Worm (Caenorhabditis elegans): ENCODE results near the gene slfl-4.
"Not testable (repeated sequence)": the region's sequence is repeated elsewhere in the genome, so short reads cannot be mapped to it uniquely, and the experiment has no call there.

The slfl-4 gene

DNA sequence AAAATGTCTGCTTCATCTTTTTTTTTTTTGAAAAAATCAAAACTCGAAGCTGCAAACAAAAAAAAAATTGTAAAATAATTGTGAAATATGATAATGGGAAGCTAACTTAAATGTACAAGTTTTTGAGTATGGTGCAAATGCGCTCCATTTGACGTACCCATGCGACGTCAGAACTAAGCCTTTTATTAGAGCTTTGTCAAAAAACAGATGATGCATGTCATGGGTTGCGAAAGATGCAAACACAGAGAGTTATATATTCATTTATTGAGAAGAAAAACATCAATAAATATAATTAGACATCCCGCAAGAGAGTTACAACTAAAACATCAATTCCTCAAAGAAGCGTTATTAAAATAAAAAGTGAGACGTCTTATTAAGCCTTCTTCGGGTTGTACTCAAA lies 20.1 kb downstream of the slfl-4 start:
- TF ChIP-seq lir-3 (tag; optimal IDR thresholded peaks at IDR 0.05), result no peak
- no peak for TF ChIP-seq php-3 (GFP tag; IDR thresholded peaks at IDR 0.05)
- TF ChIP-seq Y5F2A.4 (GFP tag; optimal IDR thresholded peaks at IDR 0.05), result no peak
- no peak for TF ChIP-seq dmd-8 (GFP tag; IDR thresholded peaks at IDR 0.05)
- TF ChIP-seq ZK546.5 (tag; optimal IDR thresholded peaks at IDR 0.05), result no peak
- no peak for TF ChIP-seq ceh-20 (GFP tag; IDR thresholded peaks at IDR 0.05)

DNA sequence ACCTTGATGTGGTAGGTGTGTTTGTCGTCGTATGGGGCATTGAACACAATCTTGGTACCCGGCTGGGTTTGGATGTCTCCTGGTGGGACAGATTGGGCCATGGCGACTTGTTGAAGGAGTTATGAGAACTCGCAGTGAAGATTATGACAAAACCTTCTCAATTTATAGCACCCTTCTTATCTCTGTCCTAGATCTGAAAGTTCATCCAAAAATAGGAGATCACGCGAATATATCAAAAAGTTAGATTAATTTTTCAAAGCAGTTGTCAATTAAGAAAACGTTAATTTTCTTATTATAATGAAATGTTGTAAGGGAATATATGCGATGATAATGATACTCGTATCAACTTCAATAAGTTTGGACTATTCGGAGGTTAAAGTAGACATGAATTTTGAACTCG lies 20.9 kb downstream of the slfl-4 start, which contains the start of gene msp-51:
Gene msp-51, minus strand, starts transcription at position 101 of the 400 bp plus-strand sequence.
- not testable (repeated sequence) for TF ChIP-seq zfp-2 (tag; optimal IDR thresholded peaks at IDR 0.05); lin-13 (GFP tag; optimal IDR thresholded peaks at IDR 0.05); madf-9 (GFP tag; conservative IDR thresholded peaks at IDR 0.05)

DNA sequence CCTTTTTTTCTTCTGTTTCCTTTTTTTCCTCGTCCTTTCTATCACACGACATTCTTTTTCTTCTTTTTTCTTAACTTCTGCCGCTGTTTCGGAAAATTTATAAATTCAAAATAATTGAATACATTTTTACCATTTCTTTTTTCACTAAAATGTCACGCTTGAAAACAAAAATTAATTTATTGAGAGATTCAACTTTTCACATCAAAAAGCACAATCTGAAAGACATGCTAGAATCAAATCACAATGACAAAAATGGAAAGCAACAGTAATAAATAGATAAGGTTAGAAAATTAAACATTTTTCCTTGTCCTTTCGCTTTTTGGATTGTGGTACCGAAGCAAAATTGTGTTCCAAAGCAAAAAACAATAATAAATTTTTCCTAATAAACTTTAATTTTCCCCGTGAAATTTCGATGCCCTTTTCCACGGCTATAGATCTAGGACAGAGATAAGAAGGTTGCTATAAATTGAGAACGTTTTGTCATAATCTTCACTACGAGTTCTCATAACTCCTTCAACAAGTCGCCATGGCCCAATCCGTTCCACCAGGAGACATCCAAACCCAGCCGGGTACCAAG lies 23.2 kb downstream of the slfl-4 start, which contains the start of the genes ZK354.6 and msp-113:
Gene ZK354.6, minus strand, starts transcription at position 101 of the 577 bp plus-strand sequence.
Gene msp-113, plus strand, starts transcription at position 527 of the 577 bp plus-strand sequence.
- TF ChIP-seq ceh-32 (tag; optimal IDR thresholded peaks at IDR 0.05; ENCODE audit: poor library complexity) (no peak), unc-62 (GFP tag; optimal IDR thresholded peaks at IDR 0.05 in 1 of 2) (peak in 1 of 2 experiments; percentile 27), unc-62 (tag; optimal IDR thresholded peaks at IDR 0.05) (no peak), lin-39 (tag; optimal IDR thresholded peaks at IDR 0.05) (no peak)

DNA sequence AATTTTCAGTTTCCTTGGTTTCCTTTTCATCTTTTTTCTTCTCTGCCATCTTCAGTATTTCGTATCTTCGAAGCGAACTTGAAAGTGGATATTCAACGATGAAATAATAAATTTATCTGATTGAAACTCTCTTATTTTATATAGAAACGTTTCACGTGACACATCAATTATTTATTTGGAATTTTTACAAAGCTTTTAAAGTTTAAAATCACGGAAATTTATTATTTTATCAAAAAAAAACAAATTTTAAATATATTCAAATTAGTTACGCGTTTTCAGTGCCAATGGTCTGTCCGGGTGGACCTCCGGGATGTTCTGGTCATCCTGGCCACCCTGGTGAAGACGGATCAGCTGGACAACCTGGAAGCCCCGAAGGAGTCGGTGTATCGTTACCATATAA lies 28.7 kb downstream of the slfl-4 start, which contains the start of gene ZK354.7:
Gene ZK354.7, minus strand, starts transcription at position 101 of the 400 bp plus-strand sequence.
- TF ChIP-seq aha-1 (tag), result peak; percentile 13
- TF ChIP-seq lin-29 (GFP tag; IDR thresholded peaks at IDR 0.05), result no peak

DNA sequence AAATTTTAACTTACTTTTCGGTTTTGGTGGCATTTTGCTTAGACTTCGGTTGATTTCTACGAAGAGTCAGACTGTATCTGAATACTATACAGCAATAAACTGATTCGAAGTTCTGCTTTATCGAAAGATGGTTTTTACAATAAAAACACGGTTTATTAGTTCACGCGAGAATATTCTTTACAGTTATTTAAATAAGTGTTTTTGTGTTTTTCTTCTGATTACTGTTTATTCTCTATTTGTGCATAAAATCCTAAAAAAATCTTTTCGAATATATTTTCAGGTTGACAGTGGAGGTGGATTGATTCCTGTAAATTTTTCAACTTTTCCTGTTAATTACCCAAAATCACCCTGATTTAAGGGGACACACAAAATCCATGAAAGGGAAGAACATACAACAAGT lies 31.7 kb downstream of the slfl-4 start, which contains the start of gene ZK354.8:
Gene ZK354.8, minus strand, starts transcription at position 101 of the 400 bp plus-strand sequence.
- no peak for TF ChIP-seq lsy-2 (tag; optimal IDR thresholded peaks at IDR 0.05)
- no peak for TF ChIP-seq R02D3.7 (tag; optimal IDR thresholded peaks at IDR 0.05)
- TF ChIP-seq gei-8 (GFP tag; optimal IDR thresholded peaks at IDR 0.05), result no peak
- TF ChIP-seq lim-7 (GFP tag; IDR thresholded peaks at IDR 0.05), result no peak
- no peak for TF ChIP-seq tra-1 (GFP tag; IDR thresholded peaks at IDR 0.05)

DNA sequence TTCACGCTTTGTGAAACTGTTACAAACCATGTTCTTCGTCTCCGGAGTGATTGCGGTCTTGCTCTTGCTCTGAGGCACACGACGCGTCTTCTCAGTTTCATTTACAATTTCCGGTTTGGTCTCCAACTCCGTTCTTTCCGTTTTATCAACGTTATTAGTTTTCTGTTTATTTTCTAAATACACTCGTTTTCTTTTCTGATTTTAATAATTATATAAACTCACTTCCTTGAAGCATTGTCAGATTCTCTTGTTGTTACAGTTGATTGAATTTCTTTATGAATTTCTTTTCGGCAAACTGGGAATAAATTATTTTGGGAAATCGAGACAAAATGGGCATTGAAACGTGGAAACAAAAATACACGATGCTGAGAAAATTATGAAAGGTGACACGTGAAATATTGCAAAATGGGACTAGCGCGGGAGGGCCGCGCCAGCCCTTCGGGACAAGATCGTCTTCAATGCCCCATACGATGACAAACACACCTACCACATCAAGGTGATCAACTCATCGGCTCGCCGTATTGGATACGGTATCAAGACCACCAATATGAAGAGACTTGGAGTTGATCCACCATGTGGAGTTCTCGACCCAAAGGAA lies 33.8 kb downstream of the slfl-4 start, which contains the start of the genes ZK354.9 and msp-58:
Gene ZK354.9, minus strand, starts transcription at position 101 of the 598 bp plus-strand sequence.
Gene msp-58, plus strand, starts transcription at position 548 of the 598 bp plus-strand sequence.
- TF ChIP-seq zfp-2 (tag; optimal IDR thresholded peaks at IDR 0.05); daf-16 (GFP tag; optimal IDR thresholded peaks at IDR 0.05); daf-16 (tag; optimal IDR thresholded peaks at IDR 0.05); lin-13 (GFP tag; optimal IDR thresholded peaks at IDR 0.05): not testable (repeated sequence)

DNA sequence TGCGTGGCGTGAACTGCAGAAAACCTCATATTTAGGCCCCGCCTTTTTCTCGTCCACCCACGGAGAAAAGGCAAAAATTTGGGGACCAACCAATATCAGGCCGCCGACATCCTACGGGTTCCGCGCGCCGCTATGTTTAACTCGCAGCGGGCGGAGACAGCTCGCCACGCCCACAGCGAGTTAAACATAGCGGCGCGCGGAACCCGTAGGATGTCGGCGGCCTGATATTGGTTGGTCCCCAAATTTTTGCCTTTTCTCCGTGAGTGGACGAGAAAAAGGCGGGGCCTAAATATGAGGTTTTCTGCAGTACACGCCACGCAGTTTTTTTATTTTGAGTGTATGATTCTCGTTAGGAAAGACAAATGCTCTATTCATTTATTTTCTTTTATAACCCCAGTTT lies 34.8 kb downstream of the slfl-4 start:
- TF ChIP-seq snpc-1.2 (GFP tag; IDR thresholded peaks at IDR 0.05), result 0 out of 2 replicates have a peak, but pooled peaks have one; percentile 79

DNA sequence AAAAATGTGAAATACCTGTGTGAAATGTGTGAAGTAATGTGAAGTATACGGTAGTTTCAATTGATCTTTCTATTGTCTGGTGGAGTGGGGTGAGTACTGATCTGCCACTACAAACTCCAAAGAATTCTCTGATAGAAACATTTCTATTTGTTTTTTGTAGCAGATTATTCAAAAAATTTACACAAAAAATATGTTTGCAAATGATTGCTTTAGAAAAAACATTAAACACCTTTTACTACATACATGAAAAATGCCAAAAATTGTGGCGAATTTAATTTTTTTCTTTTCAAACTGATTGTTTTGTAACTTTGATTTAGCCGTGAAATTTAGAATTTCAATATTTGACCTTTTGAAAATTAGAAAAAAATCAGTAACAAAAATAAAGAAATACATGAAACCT lies 35.4 kb downstream of the slfl-4 start, which contains the start of gene ZK354.3:
Gene ZK354.3, plus strand, starts transcription at position 301 of the 400 bp plus-strand sequence.
- TF ChIP-seq R02D3.7 (tag; optimal IDR thresholded peaks at IDR 0.05), result no peak
- TF ChIP-seq dpl-1 (GFP tag; optimal IDR thresholded peaks at IDR 0.05), result no peak
- no peak for TF ChIP-seq lin-38 (GFP tag; IDR thresholded peaks at IDR 0.05)
- no peak for TF ChIP-seq Y48G9A.11 (GFP tag; IDR thresholded peaks at IDR 0.05)
- TF ChIP-seq nhr-48 (tag; optimal IDR thresholded peaks at IDR 0.05), result no peak
- TF ChIP-seq ztf-7 (tag; optimal IDR thresholded peaks at IDR 0.05), result no peak
- no peak for TF ChIP-seq daf-19 (GFP tag; conservative IDR thresholded peaks at IDR 0.05)
- TF ChIP-seq zfp-3 (GFP tag; conservative IDR thresholded peaks at IDR 0.05), result no peak

Measured in whole organism, L4 larva.